Worm (Caenorhabditis elegans) whole organism, early embryonic: ENCODE data around the gene R03G5.6.
A peak's percentile ranks its signal among the peaks of the same experiment; 100 is the strongest.

Source experiments
- B0310.2 ChIP-seq: sonication (generic microtip); optimal IDR thresholded peaks from 2 replicates; lab custom pipeline; 2016; ENCODE audit warnings: mild to moderate bottlenecking, missing genetic modification characterization, missing compliant biosample characterization
- F13C5.2 ChIP-seq: sonication (generic microtip); optimal IDR thresholded peaks from 2 replicates; lab custom pipeline; 2017; ENCODE audit warnings: mild to moderate bottlenecking, missing genetic modification characterization, inconsistent platforms, missing compliant biosample characterization
- aly-1 ChIP-seq: sonication (generic microtip); optimal IDR thresholded peaks from 2 replicates; lab custom pipeline; 2016; ENCODE audit warnings: missing genetic modification characterization, missing compliant biosample characterization
- ama-1 ChIP-seq: fragments of 150-350 bp; optimal IDR thresholded peaks from 2 replicates; lab custom pipeline; 2014
- ceh-13 ChIP-seq: fragments of 200-800 bp; sonication (Bioruptor generic); optimal IDR thresholded peaks from 2 replicates; lab custom pipeline; 2018; ENCODE audit warnings: mild to moderate bottlenecking, missing genetic modification characterization, missing compliant biosample characterization
- ceh-36 ChIP-seq: sonication (generic microtip); optimal IDR thresholded peaks from 2 replicates; lab custom pipeline; 2016; ENCODE audit warnings: missing genetic modification characterization, inconsistent platforms, missing compliant biosample characterization
- ets-7 ChIP-seq: sonication (generic microtip); optimal IDR thresholded peaks from 2 replicates; lab custom pipeline; 2016; ENCODE audit warnings: missing genotype, missing genetic modification characterization, missing compliant biosample characterization
- flt-1 ChIP-seq: fragments of 200-800 bp; sonication (Bioruptor generic); IDR thresholded peaks from 2 replicates; pipeline ENCODE4 v1.3.6; 2022; ENCODE audit warnings: missing genetic modification characterization, missing compliant biosample characterization
- hmbx-1 ChIP-seq: sonication (generic microtip); optimal IDR thresholded peaks from 2 replicates; lab custom pipeline; 2016; ENCODE audit warnings: mild to moderate bottlenecking, missing genetic modification characterization, missing compliant biosample characterization
- hmg-4 ChIP-seq: fragments of 200-800 bp; sonication (Bioruptor generic); optimal IDR thresholded peaks from 2 replicates; lab custom pipeline; 2018; ENCODE audit warnings: mild to moderate bottlenecking, missing genetic modification characterization, missing compliant biosample characterization
- hnd-1 ChIP-seq: sonication (generic microtip); optimal IDR thresholded peaks from 2 replicates; lab custom pipeline; 2016; ENCODE audit warnings: missing genetic modification characterization, missing compliant biosample characterization
- pes-1 ChIP-seq: fragments of 200-800 bp; sonication (Bioruptor generic); IDR thresholded peaks from 2 replicates; pipeline ENCODE4 v1.3.6; 2022; ENCODE audit warnings: missing genetic modification reagents, missing genetic modification characterization, missing compliant biosample characterization
- scrt-1 ChIP-seq: fragments of 200-800 bp; sonication (Bioruptor generic); IDR thresholded peaks from 2 replicates; pipeline ENCODE4 v1.3.6; 2022; ENCODE audit warnings: missing genetic modification characterization, missing compliant biosample characterization
- sea-1 ChIP-seq: fragments of 200-800 bp; sonication (Bioruptor generic); conservative IDR thresholded peaks from 2 replicates; pipeline ENCODE4 v1.3.6; 2022; ENCODE audit warnings: missing genetic modification characterization, missing compliant biosample characterization
- tbx-11 ChIP-seq: fragments of 200-800 bp; sonication (Bioruptor generic); IDR thresholded peaks from 2 replicates; pipeline ENCODE4 v1.3.6; 2022; ENCODE audit warnings: missing genetic modification characterization, missing compliant biosample characterization
- tbx-37 ChIP-seq: fragments of 200-800 bp; sonication (Bioruptor generic); conservative IDR thresholded peaks from 2 replicates; pipeline ENCODE4 v1.3.6; 2022; ENCODE audit warnings: missing genetic modification reagents, missing genetic modification characterization, missing compliant biosample characterization
- tra-4 ChIP-seq: sonication (generic microtip); optimal IDR thresholded peaks from 2 replicates; lab custom pipeline; 2017; ENCODE audit warnings: missing genetic modification characterization, missing compliant biosample characterization

R03G5.6 gene

ce11 chrX:7794306-7794743 lies 22.4 kb downstream of the R03G5.6 start:
- peak; percentile 34 for TF ChIP-seq hnd-1
- peak; percentile 32 for TF ChIP-seq ceh-36 (tag; lab: Kevin White, UChicago)
- 0 out of 2 replicates have a peak, but pooled peaks have one; percentile 63 for TF ChIP-seq tbx-11 (GFP tag; lab: Robert Waterston, UW)
- no peak; the same call in 1 of the 2 replicates for TF ChIP-seq pes-1 (GFP tag; lab: Robert Waterston, UW)
- TF ChIP-seq ama-1 (lab: Kevin White, UChicago) = no peak
- TF ChIP-seq sea-1 (GFP tag; lab: Robert Waterston, UW) = no peak
- TF ChIP-seq tra-4 (tag; lab: Kevin White, UChicago) = no peak
- TF ChIP-seq ets-7 (tag; lab: Kevin White, UChicago) = no peak
- no peak for TF ChIP-seq aly-1
- peak; percentile 66; the same call in 1 of the 2 replicates for TF ChIP-seq scrt-1 (GFP tag; lab: Robert Waterston, UW)
- no peak for TF ChIP-seq B0310.2 (tag; lab: Kevin White, UChicago)
- no peak for TF ChIP-seq F13C5.2 (tag; lab: Kevin White, UChicago)
- no peak for TF ChIP-seq hmbx-1 (tag; lab: Kevin White, UChicago)
- peak; percentile 35 for TF ChIP-seq ceh-13
- no peak for TF ChIP-seq hmg-4 (GFP tag; lab: Kevin White, UChicago)
- 0 out of 2 replicates have a peak, but pooled peaks have one; percentile 21 for TF ChIP-seq flt-1 (GFP tag; lab: Robert Waterston, UW)
- TF ChIP-seq tbx-37 (GFP tag; lab: Robert Waterston, UW) = no peak

- no peak for TF ChIP-seq hmg-4 (GFP tag; lab: Kevin White, UChicago)
- TF ChIP-seq tra-4 (tag; lab: Kevin White, UChicago) = no peak
- no peak for TF ChIP-seq ceh-13
- no peak for TF ChIP-seq ets-7 (tag; lab: Kevin White, UChicago)
- TF ChIP-seq aly-1 = no peak
- TF ChIP-seq ceh-36 (tag; lab: Kevin White, UChicago) = no peak
- TF ChIP-seq flt-1 (GFP tag; lab: Robert Waterston, UW) = no peak
- no peak for TF ChIP-seq scrt-1 (GFP tag; lab: Robert Waterston, UW)
- TF ChIP-seq F13C5.2 (tag; lab: Kevin White, UChicago) = no peak
- no peak for TF ChIP-seq ama-1 (lab: Kevin White, UChicago)
- no peak for TF ChIP-seq B0310.2 (tag; lab: Kevin White, UChicago)
- TF ChIP-seq tbx-11 (GFP tag; lab: Robert Waterston, UW) = no peak
- TF ChIP-seq tbx-37 (GFP tag; lab: Robert Waterston, UW) = no peak
- no peak for TF ChIP-seq hnd-1
- TF ChIP-seq pes-1 (GFP tag; lab: Robert Waterston, UW) = no peak
- no peak for TF ChIP-seq sea-1 (GFP tag; lab: Robert Waterston, UW)
- no peak for TF ChIP-seq hmbx-1 (tag; lab: Kevin White, UChicago)
Measured at ce11 chrX:7793377-7794041, 23.2 kb downstream of the R03G5.6 start, which contains the start of gene ZK154.6. TSS of gene ZK154.6 (minus strand) at chrX:7793563.

ce11 chrX:7791802-7792201 lies 24.9 kb downstream of the R03G5.6 start:
- TF ChIP-seq flt-1 (GFP tag; lab: Robert Waterston, UW) (no peak), tra-4 (tag; lab: Kevin White, UChicago) (no peak), hmg-4 (GFP tag; lab: Kevin White, UChicago) (no peak), ets-7 (tag; lab: Kevin White, UChicago) (no peak), hmbx-1 (tag; lab: Kevin White, UChicago) (no peak), F13C5.2 (tag; lab: Kevin White, UChicago) (no peak), ceh-13 (no peak), sea-1 (GFP tag; lab: Robert Waterston, UW) (no peak), ama-1 (lab: Kevin White, UChicago) (no peak), aly-1 (no peak), pes-1 (GFP tag; lab: Robert Waterston, UW) (no peak), hnd-1 (no peak), tbx-11 (GFP tag; lab: Robert Waterston, UW) (no peak), B0310.2 (tag; lab: Kevin White, UChicago) (no peak), tbx-37 (GFP tag; lab: Robert Waterston, UW) (no peak), scrt-1 (GFP tag; lab: Robert Waterston, UW) (no peak), ceh-36 (tag; lab: Kevin White, UChicago) (no peak)

ce11 chrX:7787885-7788353 lies 28.8 kb downstream of the R03G5.6 start, which contains the start of gene ZK154.5:
TSS of gene ZK154.5 (minus strand) at chrX:7787935.
- TF ChIP-seq F13C5.2 (tag; lab: Kevin White, UChicago) (peak; percentile 14), hmg-4 (GFP tag; lab: Kevin White, UChicago) (peak; percentile 57), ets-7 (tag; lab: Kevin White, UChicago) (no peak)

ce11 chrX:7782389-7782788 lies 34.3 kb downstream of the R03G5.6 start, which contains the start of gene ZK154.4:
TSS of gene ZK154.4 (minus strand) at chrX:7782415.
- TF ChIP-seq tra-4 (tag; lab: Kevin White, UChicago) (no peak), tbx-37 (GFP tag; lab: Robert Waterston, UW) (no peak), hmg-4 (GFP tag; lab: Kevin White, UChicago) (peak; percentile 15)

- TF ChIP-seq B0310.2 (tag; lab: Kevin White, UChicago) (no peak), hmg-4 (GFP tag; lab: Kevin White, UChicago) (no peak), flt-1 (GFP tag; lab: Robert Waterston, UW) (no peak), hmbx-1 (tag; lab: Kevin White, UChicago) (no peak), ceh-36 (tag; lab: Kevin White, UChicago) (no peak), ceh-13 (no peak), scrt-1 (GFP tag; lab: Robert Waterston, UW) (no peak), tbx-11 (GFP tag; lab: Robert Waterston, UW) (no peak), tbx-37 (GFP tag; lab: Robert Waterston, UW) (no peak)
Measured at ce11 chrX:7781827-7782226, 34.9 kb downstream of the R03G5.6 start.
